Fruit fly (Drosophila melanogaster) whole organism, adult: ENCODE results near the gene Prosbeta2R2.

Experiments
- CG11617 ChIP-seq: fragments of 200-800 bp; sonication (Bioruptor generic); optimal IDR thresholded peaks from 2 replicates; lab custom pipeline; 2017; ENCODE audit warnings: mild to moderate bottlenecking, missing biosample characterization, missing genetic modification reagents, missing genetic modification characterization
- CG12768 ChIP-seq: fragments of 200-800 bp; sonication (Bioruptor generic); optimal IDR thresholded peaks from 2 replicates; lab custom pipeline; 2017; ENCODE audit warnings: missing biosample characterization, missing genetic modification characterization, mild to moderate bottlenecking, moderate library complexity, missing genetic modification reagents
- CG1620 ChIP-seq: fragments of 200-800 bp; sonication (Bioruptor generic); optimal IDR thresholded peaks from 2 replicates; lab custom pipeline; 2016; ENCODE audit warnings: missing biosample characterization, missing genetic modification characterization
- CG33017 ChIP-seq: fragments of 200-800 bp; sonication (Bioruptor generic); optimal IDR thresholded peaks from 2 replicates; lab custom pipeline; 2018; ENCODE audit warnings: missing biosample characterization, mild to moderate bottlenecking, missing genetic modification characterization, moderate library complexity
- CG5204 ChIP-seq: fragments of 200-800 bp; sonication (Bioruptor generic); optimal IDR thresholded peaks from 2 replicates; lab custom pipeline; 2016; ENCODE audit warnings: missing biosample characterization, missing genetic modification characterization
- CG7101 ChIP-seq: fragments of 200-800 bp; sonication (Bioruptor generic); optimal IDR thresholded peaks from 2 replicates; lab custom pipeline; 2018; ENCODE audit warnings: missing biosample characterization, mild to moderate bottlenecking, missing genetic modification characterization, moderate library complexity
- Crg-1 ChIP-seq: fragments of 200-800 bp; sonication (Bioruptor generic); optimal IDR thresholded peaks from 2 replicates; lab custom pipeline; 2016; ENCODE audit warnings: missing biosample characterization, missing genetic modification characterization
- bab1 ChIP-seq: fragments of 200-800 bp; sonication (Bioruptor generic); optimal IDR thresholded peaks from 3 replicates; lab custom pipeline; 2019; ENCODE audit warnings: missing biosample characterization, mild to moderate bottlenecking, missing genetic modification characterization, moderate library complexity
- cic ChIP-seq: fragments of 200-800 bp; sonication (Bioruptor generic); optimal IDR thresholded peaks from 2 replicates; lab custom pipeline; 2017; ENCODE audit warnings: missing biosample characterization, mild to moderate bottlenecking, missing genetic modification characterization, moderate library complexity
- kay ChIP-seq: fragments of 200-800 bp; sonication (Bioruptor generic); peaks from one replicate; lab custom pipeline; 2016; ENCODE audit warnings: missing biosample characterization, missing genetic modification characterization, borderline replicate concordance
- tj ChIP-seq: fragments of 200-800 bp; sonication (Bioruptor generic); optimal IDR thresholded peaks from 3 replicates; lab custom pipeline; 2017; ENCODE audit warnings: missing biosample characterization, mild to moderate bottlenecking, missing genetic modification characterization, moderate library complexity
- toe ChIP-seq: fragments of 200-800 bp; sonication (Bioruptor generic); optimal IDR thresholded peaks from 2 replicates; lab custom pipeline; 2016; ENCODE audit warnings: missing biosample characterization, missing genetic modification characterization

DNA sequence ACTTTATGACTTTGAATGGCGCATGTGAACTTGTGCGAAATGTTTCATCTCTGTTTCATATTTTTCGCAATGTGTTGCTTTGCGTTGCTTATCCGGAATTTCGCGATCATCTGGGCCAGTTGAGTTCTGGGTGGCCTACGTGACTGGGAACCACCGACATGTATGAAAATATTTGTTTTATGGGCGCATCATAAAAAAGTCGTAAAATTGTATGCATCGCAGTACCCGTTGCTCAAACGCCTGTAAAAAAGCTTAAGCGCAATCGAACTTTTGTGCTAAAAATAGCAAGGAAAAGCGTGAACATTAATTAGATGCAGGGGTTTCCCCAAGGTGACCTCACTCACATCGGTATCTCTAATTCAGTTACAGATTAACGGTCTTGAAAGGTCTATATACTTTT lies 47.0 kb upstream of the Prosbeta2R2 start:
- no peak for TF ChIP-seq CG33017
- no peak for TF ChIP-seq CG5204
- TF ChIP-seq CG12768: no peak
- no peak for TF ChIP-seq toe (GFP tag; lab: Kevin White, UChicago)
- no peak for TF ChIP-seq cic
- TF ChIP-seq tj: no peak
- TF ChIP-seq CG1620 (GFP tag; lab: Kevin White, UChicago): no peak
- no peak for TF ChIP-seq Crg-1 (GFP tag; lab: Kevin White, UChicago)
- no peak for TF ChIP-seq CG7101 (tag; lab: Kevin White, UChicago)
- TF ChIP-seq kay (GFP tag; lab: Kevin White, UChicago): no peak
- TF ChIP-seq bab1: no peak
- no peak for TF ChIP-seq CG11617 (GFP tag; lab: Kevin White, UChicago)
